Worm (Caenorhabditis elegans) whole organism, L4 larva: ENCODE measurements around the gene oac-14.

ENCODE experiments used
- D1046.2 ChIP-seq: fragments of 200-800 bp; sonication (Bioruptor generic); IDR thresholded peaks from 2 replicates; pipeline ENCODE4 v1.3.6; 2022; ENCODE audit warnings: missing genetic modification characterization, missing compliant biosample characterization
- F26F4.8 ChIP-seq: fragments of 200-800 bp; sonication (Bioruptor generic); conservative IDR thresholded peaks from 2 replicates; pipeline ENCODE4 v1.3.6; 2022; ENCODE audit warnings: missing genetic modification characterization, missing compliant biosample characterization
- F37D6.2 ChIP-seq: sonication (generic microtip); optimal IDR thresholded peaks from 2 replicates; lab custom pipeline; 2016; ENCODE audit warnings: mild to moderate bottlenecking, missing genetic modification characterization, missing compliant biosample characterization
- F44E2.7 ChIP-seq: fragments of 200-800 bp; sonication (Bioruptor generic); IDR thresholded peaks from 2 replicates; pipeline ENCODE4 v2.1.2; 2022; ENCODE audit warnings: missing genetic modification characterization, missing compliant biosample characterization
- F49E8.2 ChIP-seq: sonication (generic microtip); optimal IDR thresholded peaks from 2 replicates; lab custom pipeline; 2016; ENCODE audit warnings: missing compliant biosample characterization, mild to moderate bottlenecking, missing genetic modification characterization, borderline replicate concordance
- T20F7.1 ChIP-seq: fragments of 200-800 bp; sonication (Bioruptor generic); optimal IDR thresholded peaks from 2 replicates; lab custom pipeline; 2018; ENCODE audit warnings: mild to moderate bottlenecking, missing genetic modification characterization, missing compliant biosample characterization
- Y75B8A.6 ChIP-seq: fragments of 200-800 bp; sonication (Bioruptor generic); IDR thresholded peaks from 2 replicates; pipeline ENCODE4 v1.3.6; 2022; ENCODE audit warnings: missing genetic modification reagents, missing genetic modification characterization, missing compliant biosample characterization
- ZK337.2 ChIP-seq: fragments of 200-800 bp; sonication (Bioruptor generic); IDR thresholded peaks from 2 replicates; pipeline ENCODE4 v1.3.6; 2022; ENCODE audit warnings: missing genetic modification reagents, missing genetic modification characterization, missing compliant biosample characterization
- aha-1 ChIP-seq: fragments of 150-350 bp; peaks from one replicate; lab custom pipeline; 2014; ENCODE audit warnings: missing biosample characterization, missing genetic modification characterization
- ceh-28 ChIP-seq: fragments of 150-350 bp; optimal IDR thresholded peaks from 2 replicates; lab custom pipeline; 2014; ENCODE audit warnings: missing biosample characterization, missing genetic modification reagents, missing genetic modification characterization
- ceh-32 ChIP-seq: sonication (generic microtip); optimal IDR thresholded peaks from 2 replicates; lab custom pipeline; 2016; ENCODE audit warnings: mild to moderate bottlenecking, missing genetic modification characterization, missing compliant biosample characterization; ENCODE audit not compliant: poor library complexity
- ceh-82 ChIP-seq: sonication (generic microtip); optimal IDR thresholded peaks from 2 replicates; lab custom pipeline; 2017; ENCODE audit warnings: missing biosample characterization, missing genetic modification characterization
- ces-1 ChIP-seq: fragments of 150-350 bp; sonication (generic microtip); optimal IDR thresholded peaks from 4 replicates; lab custom pipeline; 2014; ENCODE audit warnings: missing biosample characterization, missing genetic modification reagents, missing genetic modification characterization
- daf-19 ChIP-seq: fragments of 200-800 bp; sonication (Bioruptor generic); conservative IDR thresholded peaks from 2 replicates; pipeline ENCODE4 v1.3.6; 2022; ENCODE audit warnings: missing genetic modification characterization, missing compliant biosample characterization
- gei-8 ChIP-seq: fragments of 200-800 bp; sonication (Bioruptor generic); optimal IDR thresholded peaks from 2 replicates; lab custom pipeline; 2018; ENCODE audit warnings: mild to moderate bottlenecking, missing genetic modification characterization, missing compliant biosample characterization
- hlh-30 ChIP-seq: sonication (generic microtip); optimal IDR thresholded peaks from 2 replicates; lab custom pipeline; 2017; ENCODE audit warnings: antibody characterized with exemption, mild to moderate bottlenecking, missing genetic modification characterization, missing compliant biosample characterization; ENCODE audit not compliant: insufficient read depth
- lim-7 ChIP-seq: fragments of 200-800 bp; sonication (Bioruptor generic); IDR thresholded peaks from 2 replicates; pipeline ENCODE4 v1.3.6; 2022; ENCODE audit warnings: missing genetic modification characterization, missing compliant biosample characterization
- lin-1 ChIP-seq: fragments of 200-800 bp; sonication (Bioruptor generic); IDR thresholded peaks from 2 replicates; pipeline ENCODE4 v1.3.6; 2022; ENCODE audit warnings: missing genetic modification reagents, missing genetic modification characterization, missing compliant biosample characterization
- lin-13 ChIP-seq: fragments of 150-350 bp; optimal IDR thresholded peaks from 2 replicates; lab custom pipeline; 2014; ENCODE audit warnings: missing biosample characterization, missing genetic modification reagents, missing genetic modification characterization
- lin-29 ChIP-seq: fragments of 200-800 bp; sonication (Bioruptor generic); IDR thresholded peaks from 2 replicates; pipeline ENCODE4 v1.3.6; 2022; ENCODE audit warnings: missing genetic modification reagents, missing genetic modification characterization, missing compliant biosample characterization
- lin-39 ChIP-seq: fragments of 150-350 bp; optimal IDR thresholded peaks from 2 replicates; lab custom pipeline; 2014; ENCODE audit warnings: missing biosample characterization, missing genetic modification reagents, missing genetic modification characterization
- lsy-2 ChIP-seq, 2 experiments: fragments of 150-350 bp in 1 of 2; sonication (generic microtip) in 1 of 2; optimal IDR thresholded peaks; 2 replicates each; lab custom pipeline; 2014 to 2017; ENCODE audit warnings: missing biosample characterization in 2 of 2, missing genetic modification characterization in 2 of 2
- mdt-29 ChIP-seq: fragments of 200-800 bp; sonication (Bioruptor generic); IDR thresholded peaks from 2 replicates; pipeline ENCODE4 v1.3.6; 2022; ENCODE audit warnings: missing genetic modification reagents, missing genetic modification characterization, missing compliant biosample characterization
- mep-1 ChIP-seq: fragments of 150-350 bp; sonication (generic microtip); optimal IDR thresholded peaks from 3 replicates; lab custom pipeline; 2014; ENCODE audit warnings: missing biosample characterization, missing genetic modification characterization
- mes-2 ChIP-seq: sonication (generic microtip); optimal IDR thresholded peaks from 2 replicates; lab custom pipeline; 2016; ENCODE audit warnings: missing genotype, mild to moderate bottlenecking, missing genetic modification characterization, missing compliant biosample characterization; ENCODE audit not compliant: poor library complexity, severe bottlenecking
- mxl-3 ChIP-seq: fragments of 200-800 bp; sonication (Bioruptor generic); optimal IDR thresholded peaks from 2 replicates; lab custom pipeline; 2018; ENCODE audit warnings: mild to moderate bottlenecking, missing genetic modification characterization, missing compliant biosample characterization
- nhr-10 ChIP-seq: fragments of 150-350 bp; optimal IDR thresholded peaks from 2 replicates; lab custom pipeline; 2014; ENCODE audit warnings: missing biosample characterization, missing genetic modification characterization
- nhr-11 ChIP-seq: fragments of 150-350 bp; optimal IDR thresholded peaks from 2 replicates; lab custom pipeline; 2014; ENCODE audit warnings: missing biosample characterization, missing genetic modification characterization
- nhr-111 ChIP-seq: fragments of 200-800 bp; sonication (Bioruptor generic); optimal IDR thresholded peaks from 2 replicates; lab custom pipeline; 2018; ENCODE audit warnings: mild to moderate bottlenecking, missing genetic modification characterization, missing compliant biosample characterization
- nhr-237 ChIP-seq: sonication (generic microtip); optimal IDR thresholded peaks from 2 replicates; lab custom pipeline; 2017; ENCODE audit warnings: missing biosample characterization, missing genetic modification characterization
- nhr-25 ChIP-seq: sonication (generic microtip); optimal IDR thresholded peaks from 2 replicates; lab custom pipeline; 2017; ENCODE audit warnings: missing genetic modification characterization, mild to moderate bottlenecking, missing compliant biosample characterization, antibody characterized with exemption, moderate library complexity, borderline replicate concordance; ENCODE audit not compliant: insufficient read depth
- nhr-28 ChIP-seq: fragments of 150-350 bp; optimal IDR thresholded peaks from 2 replicates; lab custom pipeline; 2014; ENCODE audit warnings: missing biosample characterization, missing genetic modification characterization
- nhr-41 ChIP-seq: fragments of 200-800 bp; sonication (Bioruptor generic); IDR thresholded peaks from 2 replicates; pipeline ENCODE4 v1.3.6; 2022; ENCODE audit warnings: missing genetic modification reagents, missing genetic modification characterization, missing compliant biosample characterization
- nhr-42 ChIP-seq: fragments of 200-800 bp; sonication (Bioruptor generic); IDR thresholded peaks from 2 replicates; pipeline ENCODE4 v1.3.6; 2022; ENCODE audit warnings: missing genetic modification characterization, missing compliant biosample characterization
- nhr-48 ChIP-seq: sonication (generic microtip); optimal IDR thresholded peaks from 2 replicates; lab custom pipeline; 2016; ENCODE audit warnings: mild to moderate bottlenecking, missing genetic modification characterization, missing compliant biosample characterization
- pqm-1 ChIP-seq: sonication (generic microtip); optimal IDR thresholded peaks from 2 replicates; lab custom pipeline; 2017; ENCODE audit warnings: missing biosample characterization, missing genetic modification characterization
- rbr-2 ChIP-seq: sonication (generic microtip); optimal IDR thresholded peaks from 2 replicates; lab custom pipeline; 2016; ENCODE audit warnings: missing genotype, missing genetic modification characterization, missing compliant biosample characterization
- tag-97 ChIP-seq: fragments of 200-800 bp; sonication (Bioruptor generic); IDR thresholded peaks from 2 replicates; pipeline ENCODE4 v1.3.6; 2022; ENCODE audit warnings: missing genetic modification characterization, missing compliant biosample characterization
- tra-1 ChIP-seq: fragments of 200-800 bp; sonication (Bioruptor generic); IDR thresholded peaks from 2 replicates; pipeline ENCODE4 v1.3.6; 2022; ENCODE audit warnings: missing genetic modification reagents, missing genetic modification characterization, missing compliant biosample characterization
- unc-130 ChIP-seq: sonication (generic microtip); optimal IDR thresholded peaks from 2 replicates; lab custom pipeline; 2016; ENCODE audit warnings: missing genetic modification reagents, missing genetic modification characterization, missing compliant biosample characterization
- unc-62 ChIP-seq, 3 experiments: fragments of 150-350 bp in 1 of 3; sonication (generic microtip); optimal IDR thresholded peaks in 2 of 3; peaks in 1 of 3; 1 replicate in 1 of 3; 2 replicates in 2 of 3; lab custom pipeline; 2014 to 2017; ENCODE audit warnings: missing biosample characterization in 3 of 3, missing genetic modification characterization in 3 of 3, missing genetic modification reagents in 3 of 3, missing genotype in 1 of 3
- zfp-2 ChIP-seq: sonication (generic microtip); optimal IDR thresholded peaks from 2 replicates; lab custom pipeline; 2016; ENCODE audit warnings: mild to moderate bottlenecking, missing genetic modification characterization, missing compliant biosample characterization
- zfp-3 ChIP-seq: fragments of 200-800 bp; sonication (Bioruptor generic); conservative IDR thresholded peaks from 2 replicates; pipeline ENCODE4 v1.3.6; 2022; ENCODE audit warnings: missing genetic modification reagents, missing genetic modification characterization, missing compliant biosample characterization
- zip-2 ChIP-seq: fragments of 150-350 bp; optimal IDR thresholded peaks from 2 replicates; lab custom pipeline; 2014; ENCODE audit warnings: missing biosample characterization, missing genetic modification characterization
- ztf-11 ChIP-seq: fragments of 150-350 bp; optimal IDR thresholded peaks from 2 replicates; lab custom pipeline; 2014; ENCODE audit warnings: missing biosample characterization, missing genetic modification characterization

oac-14 gene

ce11 chrX:10141963-10142431 is at the start of gene oac-14 (continued):
- TF ChIP-seq zfp-3, result no peak
- peak; percentile 74 for TF ChIP-seq nhr-10 (tag; lab: Kevin White, UChicago)

ce11 chrX:10189805-10190204 is 48.0 kb upstream of the oac-14 start:
- peak; percentile 5 for TF ChIP-seq nhr-25
- TF ChIP-seq aha-1 (tag; lab: Kevin White, UChicago), result peak; percentile 91
- TF ChIP-seq ces-1 (GFP tag; lab: Kevin White, UChicago), result no peak
- TF ChIP-seq nhr-28 (tag; lab: Kevin White, UChicago), result peak; percentile 31
- no peak for TF ChIP-seq Y75B8A.6 (GFP tag; lab: Robert Waterston, UW)
- TF ChIP-seq ZK337.2, result no peak
- no peak for TF ChIP-seq rbr-2 (tag; lab: Kevin White, UChicago)
- no peak for TF ChIP-seq hlh-30 (tag; lab: Kevin White, UChicago)

ce11 chrX:10189244-10189643 is 47.4 kb upstream of the oac-14 start:
- TF ChIP-seq F26F4.8 (GFP tag; lab: Robert Waterston, UW) (no peak), T20F7.1 (GFP tag; lab: Kevin White, UChicago) (no peak), lim-7 (no peak), nhr-48 (tag; lab: Kevin White, UChicago) (no peak), ceh-32 (tag; lab: Kevin White, UChicago) (no peak), daf-19 (GFP tag; lab: Robert Waterston, UW) (no peak), ztf-11 (tag; lab: Kevin White, UChicago) (no peak), lin-13 (GFP tag; lab: Kevin White, UChicago) (no peak), nhr-41 (GFP tag; lab: Robert Waterston, UW) (no peak), gei-8 (GFP tag; lab: Kevin White, UChicago) (no peak), ceh-82 (tag; lab: Kevin White, UChicago) (no peak), tag-97 (GFP tag; lab: Robert Waterston, UW) (no peak), rbr-2 (tag; lab: Kevin White, UChicago) (no peak), zfp-2 (tag; lab: Kevin White, UChicago) (no peak), zip-2 (no peak), nhr-111 (GFP tag; lab: Kevin White, UChicago) (no peak), D1046.2 (GFP tag; lab: Robert Waterston, UW) (no peak), unc-130 (no peak), mdt-29 (GFP tag; lab: Robert Waterston, UW) (no peak)
- TF ChIP-seq, all 104 proteins: peak for 0

- no peak for TF ChIP-seq nhr-237 (tag; lab: Kevin White, UChicago)
- TF ChIP-seq nhr-48 (tag; lab: Kevin White, UChicago), result peak; percentile 53
- TF ChIP-seq aha-1 (tag; lab: Kevin White, UChicago), result peak; percentile 97
- no peak for TF ChIP-seq F44E2.7 (GFP tag; lab: Robert Waterston, UW)
- peak; percentile 20 for TF ChIP-seq pqm-1 (tag; lab: Kevin White, UChicago)
- TF ChIP-seq F37D6.2 (tag; lab: Kevin White, UChicago), result peak; percentile 70
- TF ChIP-seq mes-2, result peak; percentile 62
- no peak for TF ChIP-seq mdt-29 (GFP tag; lab: Robert Waterston, UW)
- peak; percentile 92 for TF ChIP-seq mxl-3 (GFP tag; lab: Kevin White, UChicago)
- no peak for TF ChIP-seq daf-19 (GFP tag; lab: Robert Waterston, UW)
- TF ChIP-seq lsy-2 (tag; optimal IDR thresholded peaks at IDR 0.05; lab: Kevin White, UChicago), result peak; percentile 14 to 73
- TF ChIP-seq F26F4.8 (GFP tag; lab: Robert Waterston, UW), result no peak
- peak; percentile 94 for TF ChIP-seq mep-1 (tag; lab: Kevin White, UChicago)
- peak; percentile 55; the same call in 1 of the 2 replicates for TF ChIP-seq nhr-42 (GFP tag; lab: Robert Waterston, UW)
- peak; percentile 86 for TF ChIP-seq nhr-11 (tag; lab: Kevin White, UChicago)
- TF ChIP-seq ceh-28 (tag; lab: Kevin White, UChicago), result no peak
- peak; percentile 92 for TF ChIP-seq tra-1
- no peak for TF ChIP-seq nhr-111 (GFP tag; lab: Kevin White, UChicago)
- TF ChIP-seq lin-29 (GFP tag; lab: Robert Waterston, UW), result no peak
- TF ChIP-seq unc-62 (GFP tag; optimal IDR thresholded peaks at IDR 0.05 in 1 of 2; lab: Kevin White, UChicago), result peak in 1 of 2 experiments; percentile 100
- no peak for TF ChIP-seq unc-62 (tag; optimal IDR thresholded peaks at IDR 0.05; lab: Kevin White, UChicago)
- TF ChIP-seq lin-1 (GFP tag; lab: Robert Waterston, UW), result peak; percentile 35; the same call in 1 of the 2 replicates
- TF ChIP-seq F49E8.2 (tag; lab: Kevin White, UChicago), result no peak
- no peak for TF ChIP-seq lin-39 (tag; lab: Kevin White, UChicago)
- no peak for TF ChIP-seq ceh-32 (tag; lab: Kevin White, UChicago)
Observed at ce11 chrX:10188493-10188895, 46.7 kb upstream of the oac-14 start.
